Fruit fly (Drosophila melanogaster) whole organism: Measurements from ENCODE around the gene mas.

Experiments
- CG8478 ChIP-seq: fragments of >200 bp; optimal IDR thresholded peaks from 2 replicates; lab custom pipeline; 2018; ENCODE audit warnings: inconsistent platforms
- EcR ChIP-seq, 2 experiments: fragments of >200 bp; optimal IDR thresholded peaks; 2 replicates each; lab custom pipeline; 2017; ENCODE audit warnings: missing biosample characterization in 2 of 2, missing genetic modification characterization in 2 of 2, missing genetic modification reagents in 2 of 2
- usp ChIP-seq: fragments of >200 bp; optimal IDR thresholded peaks from 2 replicates; lab custom pipeline; 2017; ENCODE audit warnings: missing biosample characterization, missing genetic modification characterization, mixed read lengths

DNA sequence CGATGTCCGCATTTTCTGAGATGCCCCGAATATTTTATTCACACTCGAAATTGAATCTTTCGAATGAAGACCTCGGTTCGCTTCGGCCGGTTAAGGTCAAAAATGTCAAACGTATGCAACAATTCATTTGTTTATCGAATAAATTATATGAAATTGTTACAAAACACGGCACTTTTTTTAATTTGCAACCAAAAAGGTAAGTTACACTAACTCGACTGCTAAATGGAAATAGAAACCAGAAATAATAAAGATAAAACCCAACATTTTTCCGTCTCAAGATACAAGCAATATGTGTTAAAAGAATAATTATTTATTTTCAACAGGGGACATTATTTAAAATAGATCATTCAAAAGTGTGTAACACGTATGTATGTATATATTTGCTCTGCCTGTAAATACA lies 53.3 kb downstream of the mas start:
- TF ChIP-seq EcR (GFP tag; optimal IDR thresholded peaks at IDR 0.05; lab: Kevin White, UChicago) (no peak), usp (no peak), CG8478 (lab: Kevin White, UChicago) (no peak)
